Worm (Caenorhabditis elegans) whole organism, midembryonic: ENCODE results near the gene islo-1.

Experiments used
- cog-1 ChIP-seq: sonication (generic microtip); optimal IDR thresholded peaks from 2 replicates; lab custom pipeline; 2016; ENCODE audit warnings: missing genetic modification characterization, missing compliant biosample characterization
- flt-1 ChIP-seq: fragments of 200-800 bp; sonication (Bioruptor generic); IDR thresholded peaks from 2 replicates; pipeline ENCODE4 v1.3.6; 2022; ENCODE audit warnings: missing genetic modification characterization, missing compliant biosample characterization
- klf-2 ChIP-seq: fragments of 200-800 bp; sonication (Bioruptor generic); conservative IDR thresholded peaks from 2 replicates; pipeline ENCODE4 v1.3.6; 2022; ENCODE audit warnings: missing genetic modification reagents, missing genetic modification characterization, missing compliant biosample characterization
- med-1 ChIP-seq: sonication (generic microtip); optimal IDR thresholded peaks from 2 replicates; lab custom pipeline; 2017; ENCODE audit warnings: missing genetic modification characterization, mild to moderate bottlenecking, missing compliant biosample characterization, antibody characterized with exemption, missing genetic modification reagents; ENCODE audit not compliant: insufficient read depth
- ref-1 ChIP-seq: fragments of 200-800 bp; sonication (Bioruptor generic); conservative IDR thresholded peaks from 2 replicates; pipeline ENCODE4 v1.3.6; 2022; ENCODE audit warnings: missing genetic modification reagents, missing genetic modification characterization, missing compliant biosample characterization
- ztf-23 ChIP-seq: fragments of 200-800 bp; sonication (Bioruptor generic); IDR thresholded peaks from 2 replicates; pipeline ENCODE4 v1.3.6; 2022; ENCODE audit warnings: missing genetic modification reagents, missing genetic modification characterization, missing compliant biosample characterization

DNA sequence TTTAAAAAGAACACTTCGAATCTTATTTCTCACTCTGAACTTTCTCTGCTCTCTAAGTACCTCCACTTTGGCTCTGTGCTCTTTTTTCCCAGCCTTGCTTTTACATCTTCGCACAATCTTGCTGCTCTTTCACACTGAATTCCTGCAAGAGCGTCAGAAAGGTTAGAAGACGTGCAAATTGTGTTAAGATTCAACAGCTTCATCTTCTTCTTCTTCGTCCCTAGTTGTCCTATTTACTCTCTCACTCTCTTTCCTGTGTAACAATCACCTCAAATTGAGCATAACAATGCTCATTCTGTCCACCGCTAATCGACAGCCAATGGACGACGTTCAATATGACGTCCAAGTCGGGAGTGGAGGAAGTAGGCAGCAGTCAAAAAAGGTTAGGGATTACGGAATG, 45.2 kb downstream of the islo-1 start:
- TF ChIP-seq med-1 (GFP tag; lab: Kevin White, UChicago) (no peak), ztf-23 (GFP tag; lab: Robert Waterston, UW) (no peak), flt-1 (GFP tag; lab: Robert Waterston, UW) (no peak), klf-2 (GFP tag; lab: Robert Waterston, UW) (no peak), cog-1 (tag; lab: Kevin White, UChicago) (no peak), ref-1 (GFP tag; lab: Robert Waterston, UW) (no peak)
